Worm (Caenorhabditis elegans) whole organism, L4 larva: ENCODE data around the gene mig-10.

Experiments used
- D1046.2 ChIP-seq: fragments of 200-800 bp; sonication (Bioruptor generic); IDR thresholded peaks from 2 replicates; pipeline ENCODE4 v1.3.6; 2022; ENCODE audit warnings: missing genetic modification characterization, missing compliant biosample characterization
- F10B5.3 ChIP-seq: sonication (generic microtip); optimal IDR thresholded peaks from 2 replicates; lab custom pipeline; 2016; ENCODE audit warnings: mild to moderate bottlenecking, missing genetic modification characterization, missing compliant biosample characterization
- F49E8.2 ChIP-seq: sonication (generic microtip); optimal IDR thresholded peaks from 2 replicates; lab custom pipeline; 2016; ENCODE audit warnings: missing compliant biosample characterization, mild to moderate bottlenecking, missing genetic modification characterization, borderline replicate concordance
- Y105C5A.15 ChIP-seq: fragments of 200-800 bp; sonication (Bioruptor generic); IDR thresholded peaks from 2 replicates; pipeline ENCODE4 v1.3.6; 2022; ENCODE audit warnings: missing genetic modification characterization, missing compliant biosample characterization
- ceh-28 ChIP-seq: fragments of 150-350 bp; optimal IDR thresholded peaks from 2 replicates; lab custom pipeline; 2014; ENCODE audit warnings: missing biosample characterization, missing genetic modification reagents, missing genetic modification characterization
- ces-1 ChIP-seq: fragments of 150-350 bp; sonication (generic microtip); optimal IDR thresholded peaks from 4 replicates; lab custom pipeline; 2014; ENCODE audit warnings: missing biosample characterization, missing genetic modification reagents, missing genetic modification characterization
- daf-16 ChIP-seq, 3 experiments: sonication (generic microtip); optimal IDR thresholded peaks; 2 replicates each; lab custom pipeline; 2016 to 2017; ENCODE audit warnings: missing genetic modification characterization in 3 of 3, missing genetic modification reagents in 3 of 3, mild to moderate bottlenecking in 2 of 3, missing compliant biosample characterization in 2 of 3, missing biosample characterization in 1 of 3, moderate library complexity in 1 of 3
- daf-8 ChIP-seq: fragments of 200-800 bp; sonication (Bioruptor generic); IDR thresholded peaks from 2 replicates; pipeline ENCODE4 v1.3.6; 2022; ENCODE audit warnings: missing genetic modification characterization, missing compliant biosample characterization
- egl-43 ChIP-seq: fragments of 200-800 bp; sonication (Bioruptor generic); IDR thresholded peaks from 2 replicates; pipeline ENCODE4 v1.3.6; 2022; ENCODE audit warnings: missing genetic modification reagents, missing genetic modification characterization, missing compliant biosample characterization
- gei-8 ChIP-seq: fragments of 200-800 bp; sonication (Bioruptor generic); optimal IDR thresholded peaks from 2 replicates; lab custom pipeline; 2018; ENCODE audit warnings: mild to moderate bottlenecking, missing genetic modification characterization, missing compliant biosample characterization
- hif-1 ChIP-seq, 2 experiments: sonication (generic microtip); optimal IDR thresholded peaks; 2 replicates each; lab custom pipeline; 2016 to 2017; ENCODE audit warnings: missing compliant biosample characterization in 2 of 2, missing genetic modification characterization in 2 of 2, missing genetic modification reagents in 2 of 2, missing genotype in 2 of 2, mild to moderate bottlenecking in 1 of 2
- hlh-11 ChIP-seq: fragments of 200-800 bp; sonication (Bioruptor generic); optimal IDR thresholded peaks from 2 replicates; lab custom pipeline; 2018; ENCODE audit warnings: mild to moderate bottlenecking, missing genetic modification characterization, missing compliant biosample characterization
- hlh-30 ChIP-seq: sonication (generic microtip); optimal IDR thresholded peaks from 2 replicates; lab custom pipeline; 2017; ENCODE audit warnings: antibody characterized with exemption, mild to moderate bottlenecking, missing genetic modification characterization, missing compliant biosample characterization; ENCODE audit not compliant: insufficient read depth
- hmg-1.1 ChIP-seq: fragments of 200-800 bp; sonication (Bioruptor generic); IDR thresholded peaks from 2 replicates; pipeline ENCODE4 v1.3.6; 2022; ENCODE audit warnings: missing genetic modification reagents, missing genetic modification characterization, missing compliant biosample characterization
- lin-13 ChIP-seq: fragments of 150-350 bp; optimal IDR thresholded peaks from 2 replicates; lab custom pipeline; 2014; ENCODE audit warnings: missing biosample characterization, missing genetic modification reagents, missing genetic modification characterization
- lin-15B ChIP-seq: fragments of 150-350 bp; sonication (generic microtip); optimal IDR thresholded peaks from 3 replicates; lab custom pipeline; 2014; ENCODE audit warnings: missing biosample characterization, missing genetic modification characterization
- lin-39 ChIP-seq: fragments of 150-350 bp; optimal IDR thresholded peaks from 2 replicates; lab custom pipeline; 2014; ENCODE audit warnings: missing biosample characterization, missing genetic modification reagents, missing genetic modification characterization
- lsy-2 ChIP-seq, 2 experiments: fragments of 150-350 bp in 1 of 2; sonication (generic microtip) in 1 of 2; optimal IDR thresholded peaks; 2 replicates each; lab custom pipeline; 2014 to 2017; ENCODE audit warnings: missing biosample characterization in 2 of 2, missing genetic modification characterization in 2 of 2
- mes-2 ChIP-seq: sonication (generic microtip); optimal IDR thresholded peaks from 2 replicates; lab custom pipeline; 2016; ENCODE audit warnings: missing genotype, mild to moderate bottlenecking, missing genetic modification characterization, missing compliant biosample characterization; ENCODE audit not compliant: poor library complexity, severe bottlenecking
- mxl-2 ChIP-seq: fragments of 200-800 bp; sonication (Bioruptor generic); conservative IDR thresholded peaks from 2 replicates; pipeline ENCODE4 v1.3.6; 2022; ENCODE audit warnings: missing genetic modification reagents, missing genetic modification characterization, missing compliant biosample characterization
- nhr-111 ChIP-seq: fragments of 200-800 bp; sonication (Bioruptor generic); optimal IDR thresholded peaks from 2 replicates; lab custom pipeline; 2018; ENCODE audit warnings: mild to moderate bottlenecking, missing genetic modification characterization, missing compliant biosample characterization
- nhr-42 ChIP-seq: fragments of 200-800 bp; sonication (Bioruptor generic); IDR thresholded peaks from 2 replicates; pipeline ENCODE4 v1.3.6; 2022; ENCODE audit warnings: missing genetic modification characterization, missing compliant biosample characterization
- nhr-77 ChIP-seq: fragments of 150-350 bp; optimal IDR thresholded peaks from 2 replicates; lab custom pipeline; 2014; ENCODE audit warnings: missing biosample characterization, missing genetic modification characterization
- pha-4 ChIP-seq, 2 experiments: fragments of 150-350 bp in 1 of 2; fragments of 200-800 bp in 1 of 2; sonication (Bioruptor generic) in 1 of 2; IDR thresholded peaks in 1 of 2; optimal IDR thresholded peaks in 1 of 2; 2 replicates each; pipeline versions ENCODE4 v1.3.6 to Lab custom; 2014 to 2022; ENCODE audit warnings: missing genetic modification characterization in 2 of 2, missing genetic modification reagents in 2 of 2, missing biosample characterization in 1 of 2, missing compliant biosample characterization in 1 of 2
- pqm-1 ChIP-seq: sonication (generic microtip); optimal IDR thresholded peaks from 2 replicates; lab custom pipeline; 2017; ENCODE audit warnings: missing biosample characterization, missing genetic modification characterization
- saeg-2 ChIP-seq: fragments of 200-800 bp; sonication (Bioruptor generic); IDR thresholded peaks from 2 replicates; pipeline ENCODE4 v1.3.6; 2022; ENCODE audit warnings: missing genetic modification reagents, missing genetic modification characterization, missing compliant biosample characterization
- set-16 ChIP-seq: fragments of 200-800 bp; sonication (Bioruptor generic); IDR thresholded peaks from 2 replicates; pipeline ENCODE4 v1.3.6; 2022; ENCODE audit warnings: missing genetic modification reagents, missing genetic modification characterization, missing compliant biosample characterization
- snpc-1.2 ChIP-seq: fragments of 200-800 bp; sonication (Bioruptor generic); IDR thresholded peaks from 2 replicates; pipeline ENCODE4 v1.3.6; 2022; ENCODE audit warnings: missing genetic modification reagents, missing genetic modification characterization, missing compliant biosample characterization
- spr-1 ChIP-seq: sonication (generic microtip); optimal IDR thresholded peaks from 2 replicates; lab custom pipeline; 2016; ENCODE audit warnings: mild to moderate bottlenecking, missing genetic modification characterization, missing compliant biosample characterization
- unc-130 ChIP-seq: sonication (generic microtip); optimal IDR thresholded peaks from 2 replicates; lab custom pipeline; 2016; ENCODE audit warnings: missing genetic modification reagents, missing genetic modification characterization, missing compliant biosample characterization
- unc-39 ChIP-seq: sonication (generic microtip); optimal IDR thresholded peaks from 2 replicates; lab custom pipeline; 2017; ENCODE audit warnings: missing biosample characterization, missing genetic modification characterization
- unc-62 ChIP-seq, 3 experiments: fragments of 150-350 bp in 1 of 3; sonication (generic microtip); optimal IDR thresholded peaks in 2 of 3; peaks in 1 of 3; 1 replicate in 1 of 3; 2 replicates in 2 of 3; lab custom pipeline; 2014 to 2017; ENCODE audit warnings: missing biosample characterization in 3 of 3, missing genetic modification characterization in 3 of 3, missing genetic modification reagents in 3 of 3, missing genotype in 1 of 3
- zag-1 ChIP-seq: fragments of 150-350 bp; optimal IDR thresholded peaks from 2 replicates; lab custom pipeline; 2014; ENCODE audit warnings: missing biosample characterization, missing genetic modification characterization
- zfp-3 ChIP-seq: fragments of 200-800 bp; sonication (Bioruptor generic); conservative IDR thresholded peaks from 2 replicates; pipeline ENCODE4 v1.3.6; 2022; ENCODE audit warnings: missing genetic modification reagents, missing genetic modification characterization, missing compliant biosample characterization
- zip-11 ChIP-seq: fragments of 200-800 bp; sonication (Bioruptor generic); IDR thresholded peaks from 2 replicates; pipeline ENCODE4 v1.3.6; 2022; ENCODE audit warnings: missing genetic modification characterization, missing compliant biosample characterization
- ztf-7 ChIP-seq: fragments of 150-350 bp; optimal IDR thresholded peaks from 2 replicates; lab custom pipeline; 2014; ENCODE audit warnings: missing biosample characterization, missing genetic modification characterization

Gene mig-10

ce11 chrIII:8268296-8268695 lies 10.6 kb upstream of the mig-10 start, which contains the start of the genes F09G8.7 and crn-7 (continued):
- TF ChIP-seq hlh-11 (tag; lab: Kevin White, UChicago), result peak; percentile 38
- no peak for TF ChIP-seq ces-1 (GFP tag; lab: Kevin White, UChicago)
- TF ChIP-seq hlh-30, result peak; percentile 55
- TF ChIP-seq mes-2 (tag; lab: Kevin White, UChicago), result peak; percentile 67
- TF ChIP-seq lin-13 (GFP tag; lab: Kevin White, UChicago), result no peak
- no peak for TF ChIP-seq daf-16 (GFP tag; optimal IDR thresholded peaks at IDR 0.05; lab: Kevin White, UChicago)
- peak; percentile 15 for TF ChIP-seq daf-16 (tag; optimal IDR thresholded peaks at IDR 0.05; lab: Kevin White, UChicago)
- no peak for TF ChIP-seq pqm-1
- TF ChIP-seq lsy-2 (tag; optimal IDR thresholded peaks at IDR 0.05; lab: Kevin White, UChicago), result peak in 1 of 2 experiments; percentile 61
- TF ChIP-seq hmg-1.1 (GFP tag; lab: Robert Waterston, UW), result no peak
- no peak for TF ChIP-seq zfp-3 (GFP tag; lab: Robert Waterston, UW)
- TF ChIP-seq hif-1 (tag; optimal IDR thresholded peaks at IDR 0.05; lab: Kevin White, UChicago), result no peak
- no peak for TF ChIP-seq saeg-2 (GFP tag; lab: Robert Waterston, UW)
- TF ChIP-seq lin-39 (tag; lab: Kevin White, UChicago), result no peak
- no peak for TF ChIP-seq daf-8 (GFP tag; lab: Robert Waterston, UW)
- no peak for TF ChIP-seq spr-1 (tag; lab: Kevin White, UChicago)
- no peak for TF ChIP-seq lin-15B (tag; lab: Kevin White, UChicago)
- TF ChIP-seq ceh-28, result no peak
- no peak for TF ChIP-seq ztf-7 (tag; lab: Kevin White, UChicago)

ce11 chrIII:8271676-8272225 lies 7.2 kb upstream of the mig-10 start, which contains the start of the genes mps-4 and F09G8.10:
Gene mps-4, minus strand, starts transcription at chrIII:8271776.
Gene F09G8.10, minus strand, starts transcription at chrIII:8272175.
- no peak for TF ChIP-seq snpc-1.2 (GFP tag; lab: Robert Waterston, UW)
- no peak for TF ChIP-seq mes-2 (tag; lab: Kevin White, UChicago)
- no peak for TF ChIP-seq nhr-111
- TF ChIP-seq nhr-77 (tag; lab: Kevin White, UChicago), result no peak
- TF ChIP-seq zip-11 (GFP tag; lab: Robert Waterston, UW), result no peak
- no peak for TF ChIP-seq unc-62 (GFP tag; optimal IDR thresholded peaks at IDR 0.05 in 1 of 2; lab: Kevin White, UChicago)
- TF ChIP-seq unc-62 (tag; optimal IDR thresholded peaks at IDR 0.05; lab: Kevin White, UChicago), result no peak
- TF ChIP-seq daf-16 (GFP tag; optimal IDR thresholded peaks at IDR 0.05; lab: Kevin White, UChicago), result no peak
- TF ChIP-seq daf-16 (tag; optimal IDR thresholded peaks at IDR 0.05; lab: Kevin White, UChicago), result no peak
- no peak for TF ChIP-seq lin-13 (GFP tag; lab: Kevin White, UChicago)
- no peak for TF ChIP-seq zfp-3 (GFP tag; lab: Robert Waterston, UW)
- no peak for TF ChIP-seq pha-4 (GFP tag; IDR thresholded peaks at IDR 0.05; lab: Robert Waterston, UW)
- TF ChIP-seq pha-4 (tag; optimal IDR thresholded peaks at IDR 0.05; lab: Kevin White, UChicago), result no peak
- no peak for TF ChIP-seq mxl-2 (GFP tag; lab: Robert Waterston, UW)
- TF ChIP-seq F10B5.3 (tag; lab: Kevin White, UChicago), result no peak
- no peak for TF ChIP-seq ceh-28
- TF ChIP-seq Y105C5A.15 (GFP tag; lab: Robert Waterston, UW), result no peak
- TF ChIP-seq D1046.2 (GFP tag; lab: Robert Waterston, UW), result no peak
- TF ChIP-seq unc-39 (tag; lab: Kevin White, UChicago), result no peak
- TF ChIP-seq saeg-2 (GFP tag; lab: Robert Waterston, UW), result no peak
- no peak for TF ChIP-seq zag-1
- no peak for TF ChIP-seq unc-130

ce11 chrIII:8275871-8276270 lies 3.0 kb upstream of the mig-10 start, which contains the start of gene clec-160:
Gene clec-160, minus strand, starts transcription at chrIII:8275971.
- TF ChIP-seq gei-8 (GFP tag; lab: Kevin White, UChicago), result no peak
- TF ChIP-seq F49E8.2 (tag; lab: Kevin White, UChicago), result no peak
- no peak for TF ChIP-seq nhr-42 (GFP tag; lab: Robert Waterston, UW)
- no peak for TF ChIP-seq hmg-1.1 (GFP tag; lab: Robert Waterston, UW)
- no peak for TF ChIP-seq egl-43
- no peak for TF ChIP-seq set-16 (GFP tag; lab: Robert Waterston, UW)
